Worm (Caenorhabditis elegans) whole organism, L2 larva: ENCODE measurements around the gene Y37E11AM.2.

Experiments used
- C34F6.9 ChIP-seq: fragments of 150-350 bp; optimal IDR thresholded peaks from 2 replicates; lab custom pipeline; 2014; ENCODE audit warnings: missing biosample characterization, missing genetic modification characterization
- F13H6.1 ChIP-seq: sonication (generic microtip); optimal IDR thresholded peaks from 2 replicates; lab custom pipeline; 2016; ENCODE audit warnings: missing genetic modification characterization, missing compliant biosample characterization
- R02D3.7 ChIP-seq: fragments of 150-350 bp; optimal IDR thresholded peaks from 2 replicates; lab custom pipeline; 2014; ENCODE audit warnings: missing biosample characterization, missing genetic modification characterization
- Y55F3AM.14 ChIP-seq: fragments of 200-800 bp; sonication (Bioruptor generic); optimal IDR thresholded peaks from 2 replicates; lab custom pipeline; 2018; ENCODE audit warnings: mild to moderate bottlenecking, missing genetic modification characterization, missing compliant biosample characterization
- ZK546.5 ChIP-seq: sonication (generic microtip); optimal IDR thresholded peaks from 2 replicates; lab custom pipeline; 2017; ENCODE audit warnings: missing biosample characterization, missing genetic modification characterization
- alr-1 ChIP-seq: fragments of 150-350 bp; optimal IDR thresholded peaks from 2 replicates; lab custom pipeline; 2014; ENCODE audit warnings: missing biosample characterization, missing genetic modification characterization
- aly-2 ChIP-seq: fragments of 150-350 bp; optimal IDR thresholded peaks from 2 replicates; lab custom pipeline; 2014; ENCODE audit warnings: missing biosample characterization, missing genetic modification characterization
- ama-1 ChIP-seq: fragments of 150-350 bp; optimal IDR thresholded peaks from 2 replicates; lab custom pipeline; 2018; ENCODE audit warnings: inconsistent platforms
- blmp-1 ChIP-seq: sonication (generic microtip); optimal IDR thresholded peaks from 2 replicates; lab custom pipeline; 2017; ENCODE audit warnings: missing genetic modification characterization, mild to moderate bottlenecking, missing compliant biosample characterization, antibody characterized with exemption, moderate library complexity; ENCODE audit not compliant: insufficient read depth
- ceh-16 ChIP-seq: fragments of 150-350 bp; optimal IDR thresholded peaks from 2 replicates; lab custom pipeline; 2014; ENCODE audit warnings: missing biosample characterization, missing genetic modification characterization
- ceh-82 ChIP-seq: fragments of 150-350 bp; optimal IDR thresholded peaks from 2 replicates; lab custom pipeline; 2014; ENCODE audit warnings: missing biosample characterization, missing genetic modification characterization
- crh-2 ChIP-seq: sonication (generic microtip); optimal IDR thresholded peaks from 2 replicates; lab custom pipeline; 2017; ENCODE audit warnings: missing biosample characterization, missing genetic modification characterization
- dmd-4 ChIP-seq: sonication (generic microtip); optimal IDR thresholded peaks from 2 replicates; lab custom pipeline; 2017; ENCODE audit warnings: missing biosample characterization, missing genetic modification characterization
- egl-27 ChIP-seq: sonication (generic microtip); optimal IDR thresholded peaks from 3 replicates; lab custom pipeline; 2017; ENCODE audit warnings: missing biosample characterization, missing genetic modification reagents, missing genetic modification characterization
- elt-1 ChIP-seq: fragments of 150-350 bp; optimal IDR thresholded peaks from 2 replicates; lab custom pipeline; 2014; ENCODE audit warnings: missing biosample characterization, missing genetic modification characterization
- elt-3 ChIP-seq: sonication (generic microtip); optimal IDR thresholded peaks from 2 replicates; lab custom pipeline; 2017; ENCODE audit warnings: missing biosample characterization, missing genetic modification characterization
- fos-1 ChIP-seq: fragments of 150-350 bp; optimal IDR thresholded peaks from 2 replicates; lab custom pipeline; 2014; ENCODE audit warnings: missing biosample characterization, missing genetic modification characterization
- gmeb-1 ChIP-seq: fragments of 150-350 bp; optimal IDR thresholded peaks from 2 replicates; lab custom pipeline; 2014; ENCODE audit warnings: missing biosample characterization, missing genetic modification characterization
- lin-11 ChIP-seq: fragments of 150-350 bp; sonication (generic microtip); optimal IDR thresholded peaks from 2 replicates; lab custom pipeline; 2014; ENCODE audit warnings: missing biosample characterization, missing genetic modification characterization, inconsistent platforms, mixed read lengths
- lin-13 ChIP-seq: fragments of 150-350 bp; optimal IDR thresholded peaks from 2 replicates; lab custom pipeline; 2014; ENCODE audit warnings: missing biosample characterization, missing genetic modification reagents, missing genetic modification characterization
- lin-39 ChIP-seq: fragments of 150-350 bp; optimal IDR thresholded peaks from 2 replicates; lab custom pipeline; 2014; ENCODE audit warnings: missing biosample characterization, missing genetic modification reagents, missing genetic modification characterization
- lsy-2 ChIP-seq, 2 experiments: fragments of 150-350 bp in 1 of 2; sonication (generic microtip) in 1 of 2; optimal IDR thresholded peaks; 2 replicates each; lab custom pipeline; 2014 to 2017; ENCODE audit warnings: missing biosample characterization in 2 of 2, missing genetic modification characterization in 2 of 2
- mab-5 ChIP-seq: fragments of 150-350 bp; optimal IDR thresholded peaks from 2 replicates; lab custom pipeline; 2014; ENCODE audit warnings: missing biosample characterization, missing genetic modification characterization
- mbf-1 ChIP-seq: sonication (generic microtip); optimal IDR thresholded peaks from 2 replicates; lab custom pipeline; 2017; ENCODE audit warnings: missing biosample characterization, missing genetic modification characterization
- mdl-1 ChIP-seq, 2 experiments: fragments of 150-350 bp in 1 of 2; sonication (generic microtip) in 1 of 2; optimal IDR thresholded peaks; 2 replicates each; lab custom pipeline; 2017; ENCODE audit warnings: missing biosample characterization in 2 of 2, missing genetic modification characterization in 2 of 2
- nhr-11 ChIP-seq: fragments of 150-350 bp; optimal IDR thresholded peaks from 2 replicates; lab custom pipeline; 2014; ENCODE audit warnings: missing biosample characterization, missing genetic modification characterization
- nhr-12 ChIP-seq: fragments of 150-350 bp; optimal IDR thresholded peaks from 2 replicates; lab custom pipeline; 2014; ENCODE audit warnings: missing biosample characterization, missing genetic modification characterization
- nhr-129 ChIP-seq: fragments of 150-350 bp; optimal IDR thresholded peaks from 2 replicates; lab custom pipeline; 2014; ENCODE audit warnings: missing biosample characterization, missing genetic modification characterization
- nhr-21 ChIP-seq: fragments of 150-350 bp; optimal IDR thresholded peaks from 2 replicates; lab custom pipeline; 2014; ENCODE audit warnings: missing biosample characterization, missing genetic modification characterization
- nhr-23 ChIP-seq: fragments of 150-350 bp; optimal IDR thresholded peaks from 2 replicates; lab custom pipeline; 2014; ENCODE audit warnings: missing biosample characterization, missing genetic modification reagents, missing genetic modification characterization
- nhr-237 ChIP-seq: fragments of 150-350 bp; optimal IDR thresholded peaks from 2 replicates; lab custom pipeline; 2014; ENCODE audit warnings: missing biosample characterization, missing genetic modification characterization
- nhr-25 ChIP-seq: fragments of 150-350 bp; sonication (generic microtip); optimal IDR thresholded peaks from 3 replicates; lab custom pipeline; 2014; ENCODE audit warnings: missing biosample characterization, missing genetic modification characterization
- nhr-6 ChIP-seq: fragments of 150-350 bp; optimal IDR thresholded peaks from 2 replicates; lab custom pipeline; 2014; ENCODE audit warnings: missing biosample characterization, missing genetic modification characterization
- nhr-77 ChIP-seq: fragments of 150-350 bp; optimal IDR thresholded peaks from 2 replicates; lab custom pipeline; 2014; ENCODE audit warnings: missing biosample characterization, missing genetic modification characterization
- peb-1 ChIP-seq: fragments of 150-350 bp; optimal IDR thresholded peaks from 2 replicates; lab custom pipeline; 2014; ENCODE audit warnings: missing biosample characterization, missing genetic modification characterization
- sem-4 ChIP-seq: fragments of 150-350 bp; optimal IDR thresholded peaks from 2 replicates; lab custom pipeline; 2014; ENCODE audit warnings: missing biosample characterization, missing genetic modification reagents, missing genetic modification characterization
- skn-1 ChIP-seq: sonication (generic microtip); optimal IDR thresholded peaks from 2 replicates; lab custom pipeline; 2017; ENCODE audit warnings: missing biosample characterization, missing genetic modification characterization
- sma-3 ChIP-seq: sonication (generic microtip); optimal IDR thresholded peaks from 2 replicates; lab custom pipeline; 2016; ENCODE audit warnings: missing genetic modification reagents, missing genetic modification characterization, missing compliant biosample characterization
- sma-9 ChIP-seq, 2 experiments: fragments of 150-350 bp in 1 of 2; sonication (generic microtip) in 1 of 2; optimal IDR thresholded peaks; 2 replicates each; lab custom pipeline; 2014 to 2016; ENCODE audit warnings: missing genetic modification characterization in 2 of 2, mild to moderate bottlenecking in 1 of 2, missing biosample characterization in 1 of 2, missing compliant biosample characterization in 1 of 2, missing genetic modification reagents in 1 of 2, moderate library complexity in 1 of 2
- snpc-4 ChIP-seq: fragments of 150-350 bp; optimal IDR thresholded peaks from 2 replicates; lab custom pipeline; 2014; ENCODE audit warnings: missing biosample characterization, missing genetic modification characterization
- unc-39 ChIP-seq: fragments of 150-350 bp; optimal IDR thresholded peaks from 2 replicates; lab custom pipeline; 2014; ENCODE audit warnings: missing biosample characterization, missing genetic modification characterization
- unc-55 ChIP-seq: fragments of 150-350 bp; sonication (generic microtip); optimal IDR thresholded peaks from 3 replicates; lab custom pipeline; 2014; ENCODE audit warnings: missing biosample characterization, missing genetic modification reagents, missing genetic modification characterization
- unc-62 ChIP-seq: fragments of 150-350 bp; optimal IDR thresholded peaks from 2 replicates; lab custom pipeline; 2014; ENCODE audit warnings: missing biosample characterization, missing genetic modification reagents, missing genetic modification characterization
- zag-1 ChIP-seq: fragments of 150-350 bp; optimal IDR thresholded peaks from 2 replicates; lab custom pipeline; 2014; ENCODE audit warnings: missing biosample characterization, missing genetic modification characterization
- ztf-1 ChIP-seq: fragments of 200-800 bp; sonication (Bioruptor generic); conservative IDR thresholded peaks from 2 replicates; pipeline ENCODE4 v1.3.6; 2022; ENCODE audit warnings: missing genetic modification characterization, missing compliant biosample characterization
- ztf-11 ChIP-seq: sonication (generic microtip); optimal IDR thresholded peaks from 2 replicates; lab custom pipeline; 2017; ENCODE audit warnings: missing biosample characterization, missing genetic modification characterization
- ztf-4 ChIP-seq: fragments of 150-350 bp; optimal IDR thresholded peaks from 2 replicates; lab custom pipeline; 2014; ENCODE audit warnings: missing biosample characterization, missing genetic modification characterization

Y37E11AM.2 gene

ce11 chrIV:3731430-3731829 lies 6.2 kb upstream of the Y37E11AM.2 start:
- TF ChIP-seq lin-13: no peak
- no peak for TF ChIP-seq elt-3 (tag; lab: Kevin White, UChicago)
- no peak for TF ChIP-seq mbf-1 (tag; lab: Kevin White, UChicago)
- no peak for TF ChIP-seq skn-1 (tag; lab: Kevin White, UChicago)
- no peak for TF ChIP-seq unc-55 (GFP tag; lab: Kevin White, UChicago)
- no peak for TF ChIP-seq unc-62 (GFP tag; lab: Kevin White, UChicago)
- no peak for TF ChIP-seq lin-11 (tag; lab: Kevin White, UChicago)
- no peak for TF ChIP-seq ceh-16
- no peak for TF ChIP-seq F13H6.1 (tag; lab: Kevin White, UChicago)
- TF ChIP-seq nhr-11: no peak
- TF ChIP-seq fos-1: no peak
- TF ChIP-seq nhr-12: no peak
- TF ChIP-seq elt-1 (tag; lab: Kevin White, UChicago): no peak
- TF ChIP-seq ZK546.5 (tag; lab: Kevin White, UChicago): no peak
- no peak for TF ChIP-seq nhr-25 (tag; lab: Kevin White, UChicago)
- TF ChIP-seq sem-4 (tag; lab: Kevin White, UChicago): no peak
- TF ChIP-seq ceh-82 (tag; lab: Kevin White, UChicago): no peak
- no peak for TF ChIP-seq ztf-4

ce11 chrIV:3725845-3726244 lies 584 bp upstream of the Y37E11AM.2 start, which contains the start of gene smgl-2:
TSS of gene smgl-2 (plus strand) at chrIV:3726164.
- TF ChIP-seq mbf-1 (tag; lab: Kevin White, UChicago) (no peak), C34F6.9 (tag; lab: Kevin White, UChicago) (peak; percentile 88), snpc-4 (tag; lab: Kevin White, UChicago) (peak; percentile 54), nhr-12 (no peak), nhr-237 (tag; lab: Kevin White, UChicago) (no peak), nhr-129 (tag; lab: Kevin White, UChicago) (peak; percentile 23), gmeb-1 (tag; lab: Kevin White, UChicago) (peak; percentile 86), unc-62 (GFP tag; lab: Kevin White, UChicago) (no peak), F13H6.1 (tag; lab: Kevin White, UChicago) (peak; percentile 63), ceh-82 (tag; lab: Kevin White, UChicago) (no peak), fos-1 (peak; percentile 52), lsy-2 (tag; optimal IDR thresholded peaks at IDR 0.05; lab: Kevin White, UChicago) (peak; percentile 83 to 89), sma-3 (peak; percentile 59), lin-39 (tag; lab: Kevin White, UChicago) (no peak), blmp-1 (tag; lab: Kevin White, UChicago) (no peak), unc-39 (tag; lab: Kevin White, UChicago) (no peak), egl-27 (tag; lab: Kevin White, UChicago) (no peak), dmd-4 (tag; lab: Kevin White, UChicago) (no peak), sem-4 (tag; lab: Kevin White, UChicago) (no peak), ZK546.5 (tag; lab: Kevin White, UChicago) (no peak), sma-9 (GFP tag; optimal IDR thresholded peaks at IDR 0.05; lab: Kevin White, UChicago) (no peak), sma-9 (tag; optimal IDR thresholded peaks at IDR 0.05; lab: Kevin White, UChicago) (no peak), lin-13 (peak; percentile 79), mdl-1 (tag; optimal IDR thresholded peaks at IDR 0.05; lab: Kevin White, UChicago) (no peak), lin-11 (tag; lab: Kevin White, UChicago) (peak; percentile 27), Y55F3AM.14 (GFP tag; lab: Kevin White, UChicago) (no peak), skn-1 (tag; lab: Kevin White, UChicago) (no peak), alr-1 (no peak), ama-1 (lab: Kevin White, UChicago) (peak; percentile 31), nhr-21 (tag; lab: Kevin White, UChicago) (peak; percentile 15), elt-3 (tag; lab: Kevin White, UChicago) (no peak), ztf-11 (tag; lab: Kevin White, UChicago) (no peak), peb-1 (no peak), nhr-6 (tag; lab: Kevin White, UChicago) (no peak), elt-1 (tag; lab: Kevin White, UChicago) (no peak), unc-55 (GFP tag; lab: Kevin White, UChicago) (peak; percentile 85), nhr-77 (tag; lab: Kevin White, UChicago) (no peak), zag-1 (no peak), ceh-16 (no peak), crh-2 (tag; lab: Kevin White, UChicago) (peak; percentile 79), aly-2 (tag; lab: Kevin White, UChicago) (no peak), ztf-1 (GFP tag; lab: Robert Waterston, UW) (no peak), R02D3.7 (tag; lab: Kevin White, UChicago) (no peak), mab-5 (tag; lab: Kevin White, UChicago) (peak; percentile 69), ztf-4 (no peak), nhr-25 (tag; lab: Kevin White, UChicago) (peak; percentile 61), nhr-23 (tag; lab: Kevin White, UChicago) (no peak)
